Worm (Caenorhabditis elegans): ENCODE results near the gene nprl-2.

The nprl-2 gene

DNA sequence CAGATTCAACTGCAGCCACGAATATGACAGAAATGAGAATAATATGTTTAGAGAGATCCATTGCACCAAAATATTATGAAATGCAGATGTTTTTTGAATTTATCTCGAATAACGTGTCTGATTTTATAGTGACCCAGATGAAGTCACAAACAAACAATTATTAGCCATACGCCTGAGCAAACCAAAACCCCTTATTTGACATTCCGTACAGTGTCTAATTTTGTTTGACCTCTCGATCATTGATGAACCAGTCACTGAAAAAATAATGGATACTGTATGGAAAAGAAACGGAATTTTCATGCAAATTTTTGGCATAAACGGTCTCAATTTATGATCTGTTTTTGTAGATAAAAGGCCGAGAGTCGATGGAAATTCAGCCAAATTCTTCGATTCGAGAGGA lies 40.4 kb upstream of the nprl-2 start, which contains the start of the genes R05G6.9 and R05G6.3:
Gene R05G6.9 (minus strand): TSS at position 101 of the 400 bp plus-strand sequence.
Gene R05G6.3 (plus strand): TSS at position 386 of the 400 bp plus-strand sequence.
- TF ChIP-seq sox-4 (tag; optimal IDR thresholded peaks at IDR 0.05) (no peak), isw-1 (GFP tag; IDR thresholded peaks at IDR 0.05) (no peak), nhr-85 (tag) (no peak), lin-35 (GFP tag; optimal IDR thresholded peaks at IDR 0.05) (no peak), mdl-1 (tag; optimal IDR thresholded peaks at IDR 0.05) (no peak), hpl-2 (GFP tag; optimal IDR thresholded peaks at IDR 0.05) (no peak), ceh-63 (GFP tag; optimal IDR thresholded peaks at IDR 0.05) (no peak), nhr-20 (tag; optimal IDR thresholded peaks at IDR 0.05) (no peak), irx-1 (tag; optimal IDR thresholded peaks at IDR 0.05) (no peak), F16B12.6 (tag; optimal IDR thresholded peaks at IDR 0.05) (no peak), tlp-1 (tag; optimal IDR thresholded peaks at IDR 0.05) (no peak), sptf-1 (tag; optimal IDR thresholded peaks at IDR 0.05) (no peak), lin-14 (GFP tag; optimal IDR thresholded peaks at IDR 0.05) (no peak), nhr-47 (tag; optimal IDR thresholded peaks at IDR 0.05) (no peak), vab-15 (tag; optimal IDR thresholded peaks at IDR 0.05) (no peak), nhr-84 (tag; optimal IDR thresholded peaks at IDR 0.05) (no peak), unc-30 (tag; optimal IDR thresholded peaks at IDR 0.05) (no peak), pqm-1 (tag; optimal IDR thresholded peaks at IDR 0.05) (no peak), nhr-19 (GFP tag; conservative IDR thresholded peaks at IDR 0.05) (no peak)

DNA sequence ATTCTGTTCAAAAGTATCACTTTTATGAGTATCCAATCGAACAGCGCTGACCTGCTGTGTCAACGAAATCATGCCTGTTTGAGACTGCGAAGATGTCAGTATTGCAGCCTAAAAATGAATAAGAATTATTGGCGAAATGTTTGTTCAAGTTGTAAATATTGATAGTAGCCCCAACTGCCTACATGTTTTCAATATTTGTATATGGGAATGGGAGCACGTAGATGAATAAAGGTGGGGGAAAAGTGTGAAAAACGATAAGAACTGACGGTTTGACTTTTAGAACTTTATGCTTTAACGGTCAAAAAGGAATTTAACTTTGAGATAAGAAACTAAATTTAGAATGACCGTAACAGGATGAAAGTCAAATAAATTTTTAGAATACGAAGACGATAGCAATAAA lies 36.4 kb upstream of the nprl-2 start:
- peak in 1 of 2 experiments; percentile 2 for TF ChIP-seq lin-35 (GFP tag; optimal IDR thresholded peaks at IDR 0.05)
- TF ChIP-seq mep-1 (tag; optimal IDR thresholded peaks at IDR 0.05), result no peak
- TF ChIP-seq efl-1 (optimal IDR thresholded peaks at IDR 0.05), result no peak
- TF ChIP-seq efl-1 (GFP tag; optimal IDR thresholded peaks at IDR 0.05 in 1 of 2), result peak in 1 of 2 experiments; percentile 68
- no peak for TF ChIP-seq xbp-1 (tag; optimal IDR thresholded peaks at IDR 0.05)

ce11 chrIV:7520841-7521240 lies 35.8 kb upstream of the nprl-2 start:
- TF ChIP-seq pqm-1 (tag; optimal IDR thresholded peaks at IDR 0.05) (no peak), lin-35 (GFP tag; optimal IDR thresholded peaks at IDR 0.05) (peak in 1 of 2 experiments; percentile 16), elt-2 (tag; optimal IDR thresholded peaks at IDR 0.05) (peak; percentile 72), hlh-17 (GFP tag; optimal IDR thresholded peaks at IDR 0.05; ENCODE audit: borderline replicate concordance) (no peak)

DNA sequence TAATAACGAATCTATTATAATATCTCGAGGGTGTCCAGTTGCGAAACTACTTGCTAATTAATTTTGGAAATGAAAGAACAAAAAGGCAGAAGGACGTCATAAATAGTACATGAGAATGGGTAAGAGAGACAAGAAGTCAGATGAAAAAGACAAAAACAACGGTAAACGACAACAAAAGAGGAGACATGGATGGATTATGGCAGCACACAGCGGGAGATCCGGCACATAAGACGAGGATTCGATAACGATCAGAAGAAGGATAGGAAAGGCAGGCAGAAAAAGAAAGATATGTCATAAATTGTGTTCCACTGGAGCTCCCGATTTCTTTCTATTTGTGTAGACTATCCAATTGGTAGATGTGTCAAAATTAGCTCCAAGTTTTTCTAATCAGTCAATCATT lies 35.0 kb upstream of the nprl-2 start:
- TF ChIP-seq nhr-85 (tag) (peak; percentile 29), swsn-7 (tag; optimal IDR thresholded peaks at IDR 0.05) (no peak), nhr-77 (tag; optimal IDR thresholded peaks at IDR 0.05) (no peak), lin-14 (GFP tag; optimal IDR thresholded peaks at IDR 0.05) (peak; percentile 28)

- TF ChIP-seq lin-14 (GFP tag; optimal IDR thresholded peaks at IDR 0.05), result peak; percentile 43
- no peak for TF ChIP-seq irx-1 (tag; optimal IDR thresholded peaks at IDR 0.05)
Observed at ce11 chrIV:7523744-7524143, 32.9 kb upstream of the nprl-2 start.

DNA sequence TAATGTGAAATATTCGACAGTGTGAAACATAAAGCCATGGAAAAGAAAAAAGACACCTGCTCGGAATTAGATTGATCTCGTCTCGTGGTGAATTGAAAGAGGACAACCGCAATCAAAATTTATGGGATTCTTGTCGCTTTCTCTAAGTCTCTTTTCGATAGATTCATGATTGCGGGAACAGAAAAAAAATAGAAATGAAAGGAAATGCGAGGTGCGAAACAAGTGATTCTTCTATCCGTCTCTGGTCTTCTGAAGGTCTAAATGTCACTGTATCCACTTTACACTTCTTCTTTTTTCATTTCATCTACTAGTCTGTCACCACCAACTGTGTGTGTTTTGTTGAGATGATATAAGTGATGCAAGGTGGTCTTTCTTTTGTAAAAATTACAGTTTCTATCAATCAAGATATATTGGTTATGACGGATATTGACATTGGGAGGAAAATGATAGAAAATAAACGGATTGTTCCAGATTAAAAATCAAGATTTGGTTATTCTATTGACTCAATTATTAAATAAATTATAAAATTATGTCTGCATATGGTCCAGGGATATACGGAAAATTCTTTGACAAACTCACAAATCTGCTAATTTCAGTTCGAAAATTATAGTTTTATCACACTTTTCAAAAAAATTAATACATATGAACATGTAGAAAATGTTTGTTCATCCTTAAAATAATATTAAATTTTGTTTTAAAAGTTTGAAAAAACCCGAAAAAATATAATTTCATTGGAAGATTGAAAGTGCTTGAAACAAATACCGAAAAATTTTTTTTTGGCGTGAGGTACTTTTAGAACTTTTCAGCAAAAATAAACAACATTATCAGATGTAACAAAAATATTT lies 26.2 kb upstream of the nprl-2 start:
- TF ChIP-seq irx-1 (tag; optimal IDR thresholded peaks at IDR 0.05) (no peak), nhr-71 (tag; optimal IDR thresholded peaks at IDR 0.05) (peak; percentile 34), alr-1 (tag; optimal IDR thresholded peaks at IDR 0.05; ENCODE audit: borderline replicate concordance) (no peak), ets-5 (GFP tag; IDR thresholded peaks at IDR 0.05) (no peak), mep-1 (tag; optimal IDR thresholded peaks at IDR 0.05) (peak; percentile 26), ceh-63 (GFP tag; optimal IDR thresholded peaks at IDR 0.05) (no peak), hlh-17 (GFP tag; optimal IDR thresholded peaks at IDR 0.05; ENCODE audit: borderline replicate concordance) (no peak), skn-1 (tag; optimal IDR thresholded peaks at IDR 0.05) (no peak), unc-62 (GFP tag; optimal IDR thresholded peaks at IDR 0.05) (no peak), dsc-1 (tag; optimal IDR thresholded peaks at IDR 0.05) (peak; percentile 40), nhr-20 (tag; optimal IDR thresholded peaks at IDR 0.05) (peak; percentile 30), lin-35 (GFP tag; optimal IDR thresholded peaks at IDR 0.05) (no peak), egl-13 (tag; optimal IDR thresholded peaks at IDR 0.05) (no peak), elt-3 (tag; optimal IDR thresholded peaks at IDR 0.05) (peak in 3 of 6 experiments; percentile 2 to 59 (median 12)), lsy-2 (tag; optimal IDR thresholded peaks at IDR 0.05) (peak in 1 of 2 experiments; percentile 44), nhr-11 (tag; optimal IDR thresholded peaks at IDR 0.05) (no peak), hpl-2 (GFP tag; optimal IDR thresholded peaks at IDR 0.05) (no peak), nhr-84 (tag; optimal IDR thresholded peaks at IDR 0.05) (no peak), nhr-90 (tag; optimal IDR thresholded peaks at IDR 0.05; ENCODE audit: poor library complexity) (no peak), aha-1 (tag; optimal IDR thresholded peaks at IDR 0.05) (no peak), mdl-1 (tag; optimal IDR thresholded peaks at IDR 0.05) (peak in 1 of 2 experiments; percentile 4), pag-3 (tag; optimal IDR thresholded peaks at IDR 0.05; ENCODE audit: borderline replicate concordance, insufficient read depth) (no peak)
